Worm (Caenorhabditis elegans) whole organism, L4 larva: Measurements from ENCODE around the gene srz-9.
"Not testable (repeated sequence)": the region's sequence is repeated elsewhere in the genome, so short reads cannot be mapped to it uniquely, and the experiment has no call there.

ENCODE experiments used
- F10B5.3 ChIP-seq: sonication (generic microtip); optimal IDR thresholded peaks from 2 replicates; lab custom pipeline; 2016; ENCODE audit warnings: mild to moderate bottlenecking, missing genetic modification characterization, missing compliant biosample characterization
- Y75B8A.6 ChIP-seq: fragments of 200-800 bp; sonication (Bioruptor generic); IDR thresholded peaks from 2 replicates; pipeline ENCODE4 v1.3.6; 2022; ENCODE audit warnings: missing genetic modification reagents, missing genetic modification characterization, missing compliant biosample characterization
- aha-1 ChIP-seq: fragments of 150-350 bp; peaks from one replicate; lab custom pipeline; 2014; ENCODE audit warnings: missing biosample characterization, missing genetic modification characterization
- ama-1 ChIP-seq: fragments of 150-350 bp; optimal IDR thresholded peaks from 2 replicates; lab custom pipeline; 2014; ENCODE audit warnings: inconsistent platforms, mixed read lengths
- ceh-20 ChIP-seq: fragments of 200-800 bp; sonication (Bioruptor generic); IDR thresholded peaks from 2 replicates; pipeline ENCODE4 v1.3.6; 2022; ENCODE audit warnings: missing genetic modification reagents, missing genetic modification characterization, missing compliant biosample characterization
- ceh-32 ChIP-seq: sonication (generic microtip); optimal IDR thresholded peaks from 2 replicates; lab custom pipeline; 2016; ENCODE audit warnings: mild to moderate bottlenecking, missing genetic modification characterization, missing compliant biosample characterization; ENCODE audit not compliant: poor library complexity
- ceh-62 ChIP-seq: sonication (generic microtip); optimal IDR thresholded peaks from 2 replicates; lab custom pipeline; 2017; ENCODE audit warnings: missing biosample characterization, missing genetic modification characterization
- cey-2 ChIP-seq: sonication (generic microtip); optimal IDR thresholded peaks from 3 replicates; lab custom pipeline; 2017; ENCODE audit warnings: missing genetic modification characterization, mild to moderate bottlenecking, missing compliant biosample characterization, antibody characterized with exemption, borderline replicate concordance; ENCODE audit not compliant: insufficient read depth
- daf-16 ChIP-seq, 3 experiments: sonication (generic microtip); optimal IDR thresholded peaks; 2 replicates each; lab custom pipeline; 2016 to 2017; ENCODE audit warnings: missing genetic modification characterization in 3 of 3, missing genetic modification reagents in 3 of 3, mild to moderate bottlenecking in 2 of 3, missing compliant biosample characterization in 2 of 3, missing biosample characterization in 1 of 3, moderate library complexity in 1 of 3
- daf-19 ChIP-seq: fragments of 200-800 bp; sonication (Bioruptor generic); conservative IDR thresholded peaks from 2 replicates; pipeline ENCODE4 v1.3.6; 2022; ENCODE audit warnings: missing genetic modification characterization, missing compliant biosample characterization
- dmd-6 ChIP-seq: fragments of 200-800 bp; sonication (Bioruptor generic); IDR thresholded peaks from 2 replicates; pipeline ENCODE4 v1.3.6; 2022; ENCODE audit warnings: missing genetic modification reagents, missing genetic modification characterization, missing compliant biosample characterization
- duxl-1 ChIP-seq: sonication (generic microtip); optimal IDR thresholded peaks from 2 replicates; lab custom pipeline; 2016; ENCODE audit warnings: mild to moderate bottlenecking, missing genetic modification characterization, moderate library complexity, missing compliant biosample characterization; ENCODE audit not compliant: poor library complexity
- dve-1 ChIP-seq: sonication (generic microtip); optimal IDR thresholded peaks from 2 replicates; lab custom pipeline; 2017; ENCODE audit warnings: antibody characterized with exemption, mild to moderate bottlenecking, missing genetic modification characterization, missing compliant biosample characterization; ENCODE audit not compliant: insufficient read depth
- egl-27 ChIP-seq: sonication (generic microtip); optimal IDR thresholded peaks from 3 replicates; lab custom pipeline; 2017; ENCODE audit warnings: missing biosample characterization, missing genetic modification reagents, missing genetic modification characterization
- gei-8 ChIP-seq: fragments of 200-800 bp; sonication (Bioruptor generic); optimal IDR thresholded peaks from 2 replicates; lab custom pipeline; 2018; ENCODE audit warnings: mild to moderate bottlenecking, missing genetic modification characterization, missing compliant biosample characterization
- hlh-11 ChIP-seq: fragments of 200-800 bp; sonication (Bioruptor generic); optimal IDR thresholded peaks from 2 replicates; lab custom pipeline; 2018; ENCODE audit warnings: mild to moderate bottlenecking, missing genetic modification characterization, missing compliant biosample characterization
- lin-1 ChIP-seq: fragments of 200-800 bp; sonication (Bioruptor generic); IDR thresholded peaks from 2 replicates; pipeline ENCODE4 v1.3.6; 2022; ENCODE audit warnings: missing genetic modification reagents, missing genetic modification characterization, missing compliant biosample characterization
- lin-15B ChIP-seq: fragments of 150-350 bp; sonication (generic microtip); optimal IDR thresholded peaks from 3 replicates; lab custom pipeline; 2014; ENCODE audit warnings: missing biosample characterization, missing genetic modification characterization
- lsy-2 ChIP-seq, 2 experiments: fragments of 150-350 bp in 1 of 2; sonication (generic microtip) in 1 of 2; optimal IDR thresholded peaks; 2 replicates each; lab custom pipeline; 2014 to 2017; ENCODE audit warnings: missing biosample characterization in 2 of 2, missing genetic modification characterization in 2 of 2
- mdt-29 ChIP-seq: fragments of 200-800 bp; sonication (Bioruptor generic); IDR thresholded peaks from 2 replicates; pipeline ENCODE4 v1.3.6; 2022; ENCODE audit warnings: missing genetic modification reagents, missing genetic modification characterization, missing compliant biosample characterization
- mxl-2 ChIP-seq: fragments of 200-800 bp; sonication (Bioruptor generic); conservative IDR thresholded peaks from 2 replicates; pipeline ENCODE4 v1.3.6; 2022; ENCODE audit warnings: missing genetic modification reagents, missing genetic modification characterization, missing compliant biosample characterization
- mxl-3 ChIP-seq: fragments of 200-800 bp; sonication (Bioruptor generic); optimal IDR thresholded peaks from 2 replicates; lab custom pipeline; 2018; ENCODE audit warnings: mild to moderate bottlenecking, missing genetic modification characterization, missing compliant biosample characterization
- nhr-25 ChIP-seq: sonication (generic microtip); optimal IDR thresholded peaks from 2 replicates; lab custom pipeline; 2017; ENCODE audit warnings: missing genetic modification characterization, mild to moderate bottlenecking, missing compliant biosample characterization, antibody characterized with exemption, moderate library complexity, borderline replicate concordance; ENCODE audit not compliant: insufficient read depth
- nhr-28 ChIP-seq: fragments of 150-350 bp; optimal IDR thresholded peaks from 2 replicates; lab custom pipeline; 2014; ENCODE audit warnings: missing biosample characterization, missing genetic modification characterization
- nhr-41 ChIP-seq: fragments of 200-800 bp; sonication (Bioruptor generic); IDR thresholded peaks from 2 replicates; pipeline ENCODE4 v1.3.6; 2022; ENCODE audit warnings: missing genetic modification reagents, missing genetic modification characterization, missing compliant biosample characterization
- nhr-48 ChIP-seq: sonication (generic microtip); optimal IDR thresholded peaks from 2 replicates; lab custom pipeline; 2016; ENCODE audit warnings: mild to moderate bottlenecking, missing genetic modification characterization, missing compliant biosample characterization
- nhr-76 ChIP-seq: fragments of 150-350 bp; optimal IDR thresholded peaks from 2 replicates; lab custom pipeline; 2014; ENCODE audit warnings: missing biosample characterization, missing genetic modification characterization
- pqm-1 ChIP-seq: sonication (generic microtip); optimal IDR thresholded peaks from 2 replicates; lab custom pipeline; 2017; ENCODE audit warnings: missing biosample characterization, missing genetic modification characterization
- skn-1 ChIP-seq: fragments of 150-350 bp; optimal IDR thresholded peaks from 2 replicates; lab custom pipeline; 2014; ENCODE audit warnings: missing biosample characterization, missing genetic modification characterization
- snpc-1.2 ChIP-seq: fragments of 200-800 bp; sonication (Bioruptor generic); IDR thresholded peaks from 2 replicates; pipeline ENCODE4 v1.3.6; 2022; ENCODE audit warnings: missing genetic modification reagents, missing genetic modification characterization, missing compliant biosample characterization
- spr-1 ChIP-seq: sonication (generic microtip); optimal IDR thresholded peaks from 2 replicates; lab custom pipeline; 2016; ENCODE audit warnings: mild to moderate bottlenecking, missing genetic modification characterization, missing compliant biosample characterization
- unc-130 ChIP-seq: sonication (generic microtip); optimal IDR thresholded peaks from 2 replicates; lab custom pipeline; 2016; ENCODE audit warnings: missing genetic modification reagents, missing genetic modification characterization, missing compliant biosample characterization
- unc-62 ChIP-seq, 3 experiments: fragments of 150-350 bp in 1 of 3; sonication (generic microtip); optimal IDR thresholded peaks in 2 of 3; peaks in 1 of 3; 1 replicate in 1 of 3; 2 replicates in 2 of 3; lab custom pipeline; 2014 to 2017; ENCODE audit warnings: missing biosample characterization in 3 of 3, missing genetic modification characterization in 3 of 3, missing genetic modification reagents in 3 of 3, missing genotype in 1 of 3
- zip-11 ChIP-seq: fragments of 200-800 bp; sonication (Bioruptor generic); IDR thresholded peaks from 2 replicates; pipeline ENCODE4 v1.3.6; 2022; ENCODE audit warnings: missing genetic modification characterization, missing compliant biosample characterization
- zip-2 ChIP-seq: fragments of 150-350 bp; optimal IDR thresholded peaks from 2 replicates; lab custom pipeline; 2014; ENCODE audit warnings: missing biosample characterization, missing genetic modification characterization
- ztf-11 ChIP-seq: fragments of 150-350 bp; optimal IDR thresholded peaks from 2 replicates; lab custom pipeline; 2014; ENCODE audit warnings: missing biosample characterization, missing genetic modification characterization

srz-9 gene

ce11 chrIII:1249111-1249583 lies 14.6 kb upstream of the srz-9 start, which contains the start of the genes fbxa-76 and fbxa-77 (continued):
- TF ChIP-seq lin-1 (GFP tag; lab: Robert Waterston, UW): 0 out of 2 replicates have a peak, but pooled peaks have one; percentile 32

ce11 chrIII:1256519-1256918 lies 7.3 kb upstream of the srz-9 start, which contains the start of gene fbxa-208:
Gene fbxa-208, plus strand, starts transcription at chrIII:1256819.
- not testable (repeated sequence) for TF ChIP-seq ama-1 (lab: Kevin White, UChicago); nhr-25; lsy-2 (tag; optimal IDR thresholded peaks at IDR 0.05; lab: Kevin White, UChicago)

- not testable (repeated sequence) for TF ChIP-seq spr-1 (tag; lab: Kevin White, UChicago); dve-1 (tag; lab: Kevin White, UChicago); dmd-6 (GFP tag; lab: Robert Waterston, UW)
- TF ChIP-seq, all 104 proteins: peak for 0; not testable (repeated sequence) for 104
Observed at ce11 chrIII:1258358-1258757, 5.4 kb upstream of the srz-9 start, which contains the start of gene fbxa-78. Gene fbxa-78, minus strand, starts transcription at chrIII:1258458.

ce11 chrIII:1266799-1267198 lies 3.0 kb downstream of the srz-9 start, which contains the start of gene fbxa-151:
Gene fbxa-151, minus strand, starts transcription at chrIII:1266899.
- not testable (repeated sequence) for TF ChIP-seq daf-19 (GFP tag; lab: Robert Waterston, UW); Y75B8A.6; gei-8 (GFP tag; lab: Kevin White, UChicago)

- no peak for TF ChIP-seq daf-16 (GFP tag; optimal IDR thresholded peaks at IDR 0.05; lab: Kevin White, UChicago)
- peak; percentile 44 for TF ChIP-seq daf-16 (tag; optimal IDR thresholded peaks at IDR 0.05; lab: Kevin White, UChicago)
- peak; percentile 15 for TF ChIP-seq pqm-1 (tag; lab: Kevin White, UChicago)
- no peak for TF ChIP-seq zip-2
- peak; percentile 25 for TF ChIP-seq nhr-28 (tag; lab: Kevin White, UChicago)
- TF ChIP-seq mdt-29 (GFP tag; lab: Robert Waterston, UW): no peak
- TF ChIP-seq dmd-6 (GFP tag; lab: Robert Waterston, UW): 0 out of 2 replicates have a peak, but pooled peaks have one; percentile 6
- TF ChIP-seq mxl-2: no peak
- TF ChIP-seq unc-62 (GFP tag; optimal IDR thresholded peaks at IDR 0.05 in 1 of 2; lab: Kevin White, UChicago): no peak
- no peak for TF ChIP-seq unc-62 (tag; optimal IDR thresholded peaks at IDR 0.05; lab: Kevin White, UChicago)
- TF ChIP-seq cey-2 (tag; lab: Kevin White, UChicago): no peak
- peak; percentile 48 for TF ChIP-seq dve-1 (tag; lab: Kevin White, UChicago)
Observed at ce11 chrIII:1269156-1269555, 5.4 kb downstream of the srz-9 start, which contains the start of gene fbxa-32. Gene fbxa-32, minus strand, starts transcription at chrIII:1269256.

- TF ChIP-seq zip-11 (GFP tag; lab: Robert Waterston, UW) (no peak), snpc-1.2 (GFP tag; lab: Robert Waterston, UW) (no peak), daf-16 (GFP tag; optimal IDR thresholded peaks at IDR 0.05; lab: Kevin White, UChicago) (no peak), daf-16 (tag; optimal IDR thresholded peaks at IDR 0.05; lab: Kevin White, UChicago) (peak; percentile 75), zip-2 (no peak), lin-15B (tag; lab: Kevin White, UChicago) (no peak), F10B5.3 (tag; lab: Kevin White, UChicago) (no peak), egl-27 (tag; lab: Kevin White, UChicago) (no peak), ztf-11 (tag; lab: Kevin White, UChicago) (no peak), nhr-76 (tag; lab: Kevin White, UChicago) (no peak), mxl-3 (GFP tag; lab: Kevin White, UChicago) (no peak), mxl-2 (no peak), skn-1 (no peak), lin-1 (GFP tag; lab: Robert Waterston, UW) (no peak), nhr-48 (tag; lab: Kevin White, UChicago) (no peak), pqm-1 (tag; lab: Kevin White, UChicago) (peak; percentile 73), unc-130 (GFP tag; lab: Kevin White, UChicago) (no peak), aha-1 (peak; percentile 40), cey-2 (tag; lab: Kevin White, UChicago) (no peak), nhr-41 (no peak), ceh-62 (tag; lab: Kevin White, UChicago) (no peak), ceh-32 (tag; lab: Kevin White, UChicago) (no peak), duxl-1 (tag; lab: Kevin White, UChicago) (no peak), ceh-20 (GFP tag; lab: Robert Waterston, UW) (no peak), nhr-28 (tag; lab: Kevin White, UChicago) (peak; percentile 29), hlh-11 (tag; lab: Kevin White, UChicago) (peak; percentile 1)
Observed at ce11 chrIII:1271378-1271926, 7.7 kb downstream of the srz-9 start, which contains the start of gene fbxa-31. Gene fbxa-31, minus strand, starts transcription at chrIII:1271428.
